Fruit fly (Drosophila melanogaster) whole organism, adult: ENCODE data around the gene Las.

Source experiments
- CG11617 ChIP-seq: fragments of 200-800 bp; sonication (Bioruptor generic); optimal IDR thresholded peaks from 2 replicates; lab custom pipeline; 2017; ENCODE audit warnings: mild to moderate bottlenecking, missing biosample characterization, missing genetic modification reagents, missing genetic modification characterization
- CG12768 ChIP-seq: fragments of 200-800 bp; sonication (Bioruptor generic); optimal IDR thresholded peaks from 2 replicates; lab custom pipeline; 2017; ENCODE audit warnings: missing biosample characterization, missing genetic modification characterization, mild to moderate bottlenecking, moderate library complexity, missing genetic modification reagents
- CG14711 ChIP-seq: fragments of 200-800 bp; sonication (Bioruptor generic); optimal IDR thresholded peaks from 2 replicates; lab custom pipeline; 2018; ENCODE audit warnings: missing biosample characterization, mild to moderate bottlenecking, missing genetic modification characterization, moderate library complexity
- CG1620 ChIP-seq: fragments of 200-800 bp; sonication (Bioruptor generic); optimal IDR thresholded peaks from 2 replicates; lab custom pipeline; 2016; ENCODE audit warnings: missing biosample characterization, missing genetic modification characterization
- CG33017 ChIP-seq: fragments of 200-800 bp; sonication (Bioruptor generic); optimal IDR thresholded peaks from 2 replicates; lab custom pipeline; 2018; ENCODE audit warnings: missing biosample characterization, mild to moderate bottlenecking, missing genetic modification characterization, moderate library complexity
- CG5204 ChIP-seq: fragments of 200-800 bp; sonication (Bioruptor generic); optimal IDR thresholded peaks from 2 replicates; lab custom pipeline; 2016; ENCODE audit warnings: missing biosample characterization, missing genetic modification characterization
- CG7045 ChIP-seq: fragments of 200-800 bp; sonication (Bioruptor generic); optimal IDR thresholded peaks from 2 replicates; lab custom pipeline; 2017; ENCODE audit warnings: missing biosample characterization, mild to moderate bottlenecking, missing genetic modification characterization
- CG7101 ChIP-seq: fragments of 200-800 bp; sonication (Bioruptor generic); optimal IDR thresholded peaks from 2 replicates; lab custom pipeline; 2018; ENCODE audit warnings: missing biosample characterization, mild to moderate bottlenecking, missing genetic modification characterization, moderate library complexity
- Clk ChIP-seq: fragments of 200-800 bp; sonication (Bioruptor generic); optimal IDR thresholded peaks from 2 replicates; lab custom pipeline; 2017; ENCODE audit warnings: missing biosample characterization, missing genetic modification characterization
- Crg-1 ChIP-seq: fragments of 200-800 bp; sonication (Bioruptor generic); optimal IDR thresholded peaks from 2 replicates; lab custom pipeline; 2016; ENCODE audit warnings: missing biosample characterization, missing genetic modification characterization
- Hr96 ChIP-seq: fragments of 200-800 bp; sonication (Bioruptor generic); optimal IDR thresholded peaks from 2 replicates; lab custom pipeline; 2016; ENCODE audit warnings: missing biosample characterization, missing genetic modification characterization
- Mnt ChIP-seq: fragments of 200-800 bp; sonication (Bioruptor generic); optimal IDR thresholded peaks from 2 replicates; lab custom pipeline; 2016; ENCODE audit warnings: missing biosample characterization, mild to moderate bottlenecking, missing genetic modification characterization
- bab1 ChIP-seq: fragments of 200-800 bp; sonication (Bioruptor generic); optimal IDR thresholded peaks from 3 replicates; lab custom pipeline; 2019; ENCODE audit warnings: missing biosample characterization, mild to moderate bottlenecking, missing genetic modification characterization, moderate library complexity
- cic ChIP-seq: fragments of 200-800 bp; sonication (Bioruptor generic); optimal IDR thresholded peaks from 2 replicates; lab custom pipeline; 2017; ENCODE audit warnings: missing biosample characterization, mild to moderate bottlenecking, missing genetic modification characterization, moderate library complexity
- cnc ChIP-seq, 2 experiments: fragments of >200 bp; optimal IDR thresholded peaks; 2 replicates each; lab custom pipeline; 2017
- kay ChIP-seq: fragments of 200-800 bp; sonication (Bioruptor generic); peaks from one replicate; lab custom pipeline; 2016; ENCODE audit warnings: missing biosample characterization, missing genetic modification characterization, borderline replicate concordance
- ovo ChIP-seq: fragments of 200-800 bp; sonication (Bioruptor generic); optimal IDR thresholded peaks from 2 replicates; lab custom pipeline; 2016; ENCODE audit warnings: missing biosample characterization, missing genetic modification characterization
- pad ChIP-seq: fragments of 200-800 bp; sonication (Bioruptor generic); optimal IDR thresholded peaks from 3 replicates; lab custom pipeline; 2017; ENCODE audit warnings: missing biosample characterization, missing genetic modification characterization, mild to moderate bottlenecking, moderate library complexity, missing genetic modification reagents
- tj ChIP-seq: fragments of 200-800 bp; sonication (Bioruptor generic); optimal IDR thresholded peaks from 3 replicates; lab custom pipeline; 2017; ENCODE audit warnings: missing biosample characterization, mild to moderate bottlenecking, missing genetic modification characterization, moderate library complexity
- toe ChIP-seq: fragments of 200-800 bp; sonication (Bioruptor generic); optimal IDR thresholded peaks from 2 replicates; lab custom pipeline; 2016; ENCODE audit warnings: missing biosample characterization, missing genetic modification characterization

Gene Las

dm6 chr3L:20385006-20385405 lies 47.2 kb downstream of the Las start:
- no peak for TF ChIP-seq cnc (optimal IDR thresholded peaks at IDR 0.05; lab: Kevin White, UChicago)
- peak; percentile 93 for TF ChIP-seq kay
- TF ChIP-seq CG14711 (tag; lab: Kevin White, UChicago), result no peak

dm6 chr3L:20384086-20384810 lies 47.9 kb downstream of the Las start, which contains the start of the genes CG5498 and fbl:
TSS of gene CG5498 (minus strand) at chr3L:20384109.
TSS of gene fbl (plus strand) at chr3L:20384429.
- TF ChIP-seq bab1 (peak; percentile 78), CG5204 (GFP tag; lab: Kevin White, UChicago) (peak; percentile 83), CG33017 (peak; percentile 85), CG12768 (GFP tag; lab: Kevin White, UChicago) (peak; percentile 75), CG14711 (tag; lab: Kevin White, UChicago) (peak; percentile 84), Mnt (peak; percentile 69), cnc (optimal IDR thresholded peaks at IDR 0.05; lab: Kevin White, UChicago) (peak in 1 of 2 experiments; percentile 27), CG1620 (GFP tag; lab: Kevin White, UChicago) (peak; percentile 81), pad (peak; percentile 76), CG11617 (peak; percentile 86), cic (peak; percentile 37), tj (GFP tag; lab: Kevin White, UChicago) (peak; percentile 99), Hr96 (peak; percentile 77), CG7101 (tag; lab: Kevin White, UChicago) (peak; percentile 87), Crg-1 (GFP tag; lab: Kevin White, UChicago) (peak; percentile 90), CG7045 (peak; percentile 85), toe (GFP tag; lab: Kevin White, UChicago) (peak; percentile 80), kay (no peak), Clk (GFP tag; lab: Kevin White, UChicago) (peak; percentile 69), ovo (GFP tag; lab: Kevin White, UChicago) (peak; percentile 59)
